Worm (Caenorhabditis elegans) whole organism, L3 larva: ENCODE data around the gene K02E2.7.
"Not testable (repeated sequence)": the region's sequence is repeated elsewhere in the genome, so short reads cannot be mapped to it uniquely, and the experiment has no call there.

Experiments used
- R02D3.7 ChIP-seq: fragments of 150-350 bp; optimal IDR thresholded peaks from 2 replicates; lab custom pipeline; 2014; ENCODE audit warnings: missing biosample characterization, missing genetic modification characterization
- ZK546.5 ChIP-seq: sonication (generic microtip); optimal IDR thresholded peaks from 2 replicates; lab custom pipeline; 2017; ENCODE audit warnings: missing biosample characterization, missing genetic modification characterization
- ama-1 ChIP-seq: fragments of 150-350 bp; optimal IDR thresholded peaks from 2 replicates; lab custom pipeline; 2018
- ceh-28 ChIP-seq: fragments of 150-350 bp; optimal IDR thresholded peaks from 2 replicates; lab custom pipeline; 2014; ENCODE audit warnings: missing biosample characterization, missing genetic modification reagents, missing genetic modification characterization
- ceh-82 ChIP-seq: fragments of 150-350 bp; optimal IDR thresholded peaks from 2 replicates; lab custom pipeline; 2014; ENCODE audit warnings: missing biosample characterization, missing genetic modification characterization
- ceh-9 ChIP-seq: sonication (generic microtip); optimal IDR thresholded peaks from 2 replicates; lab custom pipeline; 2018; ENCODE audit warnings: missing biosample characterization, missing genetic modification characterization
- daf-12 ChIP-seq: fragments of 150-350 bp; optimal IDR thresholded peaks from 2 replicates; lab custom pipeline; 2014; ENCODE audit warnings: missing biosample characterization, missing genetic modification reagents, missing genetic modification characterization
- egl-27 ChIP-seq: sonication (generic microtip); optimal IDR thresholded peaks from 4 replicates; lab custom pipeline; 2017; ENCODE audit warnings: missing biosample characterization, missing genetic modification reagents, missing genetic modification characterization
- egl-5 ChIP-seq: fragments of 150-350 bp; optimal IDR thresholded peaks from 2 replicates; lab custom pipeline; 2017; ENCODE audit warnings: missing biosample characterization, missing genetic modification reagents, missing genetic modification characterization, inconsistent platforms
- elt-1 ChIP-seq: fragments of 150-350 bp; optimal IDR thresholded peaks from 2 replicates; lab custom pipeline; 2014; ENCODE audit warnings: missing biosample characterization, missing genetic modification characterization
- elt-2 ChIP-seq: sonication (generic microtip); optimal IDR thresholded peaks from 2 replicates; lab custom pipeline; 2016; ENCODE audit warnings: missing genetic modification reagents, mild to moderate bottlenecking, missing genetic modification characterization, missing compliant biosample characterization
- eor-1 ChIP-seq, 2 experiments: fragments of 150-350 bp; optimal IDR thresholded peaks; 2 replicates each; lab custom pipeline; 2014 to 2018; ENCODE audit warnings: missing biosample characterization in 2 of 2, missing genetic modification characterization in 2 of 2
- fkh-10 ChIP-seq: sonication (generic microtip); optimal IDR thresholded peaks from 2 replicates; lab custom pipeline; 2017; ENCODE audit warnings: missing biosample characterization, missing genetic modification reagents, missing genetic modification characterization
- hmg-11 ChIP-seq: sonication (generic microtip); optimal IDR thresholded peaks from 2 replicates; lab custom pipeline; 2016; ENCODE audit warnings: missing genetic modification characterization, missing compliant biosample characterization
- jun-1 ChIP-seq: fragments of 150-350 bp; optimal IDR thresholded peaks from 2 replicates; lab custom pipeline; 2014; ENCODE audit warnings: missing biosample characterization, missing genetic modification reagents, missing genetic modification characterization
- mml-1 ChIP-seq: fragments of 150-350 bp; sonication (generic microtip); optimal IDR thresholded peaks from 3 replicates; lab custom pipeline; 2014; ENCODE audit warnings: missing biosample characterization, missing genetic modification characterization
- nfya-1 ChIP-seq: sonication (generic microtip); optimal IDR thresholded peaks from 2 replicates; lab custom pipeline; 2017; ENCODE audit warnings: missing genetic modification characterization, mild to moderate bottlenecking, missing compliant biosample characterization, antibody characterized with exemption, moderate library complexity; ENCODE audit not compliant: insufficient read depth
- nhr-11 ChIP-seq: fragments of 150-350 bp; optimal IDR thresholded peaks from 2 replicates; lab custom pipeline; 2014; ENCODE audit warnings: missing biosample characterization, missing genetic modification characterization
- nhr-12 ChIP-seq: fragments of 150-350 bp; optimal IDR thresholded peaks from 2 replicates; lab custom pipeline; 2014; ENCODE audit warnings: missing biosample characterization, missing genetic modification characterization
- nhr-23 ChIP-seq: fragments of 150-350 bp; optimal IDR thresholded peaks from 2 replicates; lab custom pipeline; 2014; ENCODE audit warnings: missing biosample characterization, missing genetic modification reagents, missing genetic modification characterization
- nhr-237 ChIP-seq: fragments of 150-350 bp; optimal IDR thresholded peaks from 2 replicates; lab custom pipeline; 2014; ENCODE audit warnings: missing biosample characterization, missing genetic modification characterization
- nhr-25 ChIP-seq: sonication (generic microtip); optimal IDR thresholded peaks from 2 replicates; lab custom pipeline; 2017; ENCODE audit warnings: missing biosample characterization, missing genetic modification characterization
- nhr-43 ChIP-seq: sonication (generic microtip); optimal IDR thresholded peaks from 2 replicates; lab custom pipeline; 2016; ENCODE audit warnings: mild to moderate bottlenecking, missing genetic modification characterization, missing compliant biosample characterization; ENCODE audit not compliant: poor library complexity, severe bottlenecking
- nhr-67 ChIP-seq: fragments of 150-350 bp; optimal IDR thresholded peaks from 2 replicates; lab custom pipeline; 2014; ENCODE audit warnings: missing biosample characterization, missing genetic modification characterization
- nhr-76 ChIP-seq: fragments of 150-350 bp; sonication (generic microtip); optimal IDR thresholded peaks from 5 replicates; lab custom pipeline; 2014; ENCODE audit warnings: missing biosample characterization, missing genetic modification characterization
- nhr-77 ChIP-seq: fragments of 150-350 bp; optimal IDR thresholded peaks from 2 replicates; lab custom pipeline; 2014; ENCODE audit warnings: missing biosample characterization, missing genetic modification characterization
- pha-4 ChIP-seq: fragments of 150-350 bp; optimal IDR thresholded peaks from 2 replicates; lab custom pipeline; 2014; ENCODE audit warnings: missing biosample characterization, missing genetic modification reagents, missing genetic modification characterization
- pqm-1 ChIP-seq: fragments of 150-350 bp; optimal IDR thresholded peaks from 2 replicates; lab custom pipeline; 2017; ENCODE audit warnings: missing biosample characterization, missing genetic modification characterization, inconsistent platforms
- sea-2 ChIP-seq: fragments of 150-350 bp; sonication (generic microtip); optimal IDR thresholded peaks from 4 replicates; lab custom pipeline; 2014; ENCODE audit warnings: missing biosample characterization, missing genetic modification reagents, missing genetic modification characterization
- skn-1 ChIP-seq: fragments of 150-350 bp; optimal IDR thresholded peaks from 2 replicates; lab custom pipeline; 2014; ENCODE audit warnings: missing biosample characterization, missing genetic modification characterization
- unc-39 ChIP-seq: sonication (generic microtip); optimal IDR thresholded peaks from 4 replicates; lab custom pipeline; 2017; ENCODE audit warnings: missing biosample characterization, missing genetic modification characterization
- ztf-11 ChIP-seq: fragments of 150-350 bp; optimal IDR thresholded peaks from 2 replicates; lab custom pipeline; 2014; ENCODE audit warnings: missing biosample characterization, missing genetic modification characterization
- ztf-4 ChIP-seq: fragments of 150-350 bp; optimal IDR thresholded peaks from 2 replicates; lab custom pipeline; 2014; ENCODE audit warnings: missing biosample characterization, missing genetic modification characterization

Gene K02E2.7

DNA sequence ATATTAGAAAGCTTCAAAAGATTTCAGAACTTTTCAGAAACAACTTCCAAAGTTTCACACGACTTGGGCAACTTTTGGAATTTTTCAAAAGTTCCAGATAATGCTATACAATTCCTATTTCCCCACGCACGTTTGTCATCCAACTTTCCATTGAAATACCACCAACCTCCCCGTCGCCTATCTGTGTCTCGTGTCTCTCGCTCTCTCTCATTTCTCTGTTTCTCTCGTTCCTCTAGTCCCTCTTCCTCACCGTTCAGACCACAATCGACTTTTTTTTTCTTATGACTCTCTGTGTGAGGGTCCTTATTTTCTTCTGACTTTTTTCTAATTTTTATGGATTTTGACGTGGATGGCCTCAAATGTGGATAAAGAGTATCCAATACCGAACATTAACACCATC lies 6.5 kb downstream of the K02E2.7 start, which contains the start of gene K02E2.6:
TSS of gene K02E2.6 (plus strand) at position 242 of the 400 bp plus-strand sequence.
- TF ChIP-seq elt-2 (no peak), ZK546.5 (tag; lab: Kevin White, UChicago) (no peak), jun-1 (no peak), ama-1 (no peak), ceh-28 (tag; lab: Kevin White, UChicago) (peak; percentile 28), pha-4 (tag; lab: Kevin White, UChicago) (peak; percentile 23), sea-2 (GFP tag; lab: Kevin White, UChicago) (no peak), ceh-9 (tag; lab: Kevin White, UChicago) (no peak), hmg-11 (peak; percentile 44), egl-27 (no peak), fkh-10 (GFP tag; lab: Kevin White, UChicago) (no peak), nfya-1 (tag; lab: Kevin White, UChicago) (peak; percentile 32), ceh-82 (tag; lab: Kevin White, UChicago) (no peak), nhr-77 (tag; lab: Kevin White, UChicago) (no peak), ztf-11 (tag; lab: Kevin White, UChicago) (no peak)

- TF ChIP-seq ztf-4 (no peak), nhr-43 (tag; lab: Kevin White, UChicago) (no peak), elt-2 (no peak), unc-39 (tag; lab: Kevin White, UChicago) (no peak), eor-1 (tag; optimal IDR thresholded peaks at IDR 0.05; lab: Kevin White, UChicago) (no peak), nhr-12 (tag; lab: Kevin White, UChicago) (no peak), mml-1 (tag; lab: Kevin White, UChicago) (no peak), nhr-67 (tag; lab: Kevin White, UChicago) (no peak), nhr-25 (tag; lab: Kevin White, UChicago) (no peak), nhr-11 (tag; lab: Kevin White, UChicago) (no peak), elt-1 (tag; lab: Kevin White, UChicago) (no peak), R02D3.7 (no peak), pqm-1 (tag; lab: Kevin White, UChicago) (no peak), skn-1 (tag; lab: Kevin White, UChicago) (no peak), ama-1 (no peak), egl-5 (tag; lab: Kevin White, UChicago) (no peak), nhr-23 (tag; lab: Kevin White, UChicago) (no peak)
These were observed 10.8 kb downstream of the K02E2.7 start for ce11 chrV:20376070-20376469.

DNA sequence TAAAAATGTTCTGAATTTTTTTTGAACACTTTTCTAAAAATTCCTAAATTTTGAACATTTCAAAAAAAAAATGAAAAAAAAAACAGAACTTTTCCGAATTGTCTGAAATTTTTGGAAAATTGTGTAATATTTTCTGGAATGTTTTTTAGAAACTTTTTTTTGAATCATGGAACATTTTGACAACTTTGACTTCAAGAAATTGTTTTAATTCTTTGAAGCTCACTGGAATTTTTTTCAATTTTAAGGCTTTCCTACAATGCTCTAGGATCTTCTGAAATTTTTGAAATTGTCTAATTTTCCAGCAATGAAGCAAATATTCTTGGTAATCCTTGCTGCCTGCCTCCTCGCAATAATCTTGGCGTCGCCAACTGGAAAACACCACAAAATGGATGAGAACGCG lies 11.6 kb downstream of the K02E2.7 start, which contains the start of gene ins-35:
TSS of gene ins-35 (plus strand) at position 301 of the 400 bp plus-strand sequence.
- TF ChIP-seq skn-1 (tag; lab: Kevin White, UChicago) = no peak
- TF ChIP-seq nhr-237 (tag; lab: Kevin White, UChicago) = no peak
- TF ChIP-seq jun-1 = no peak
- TF ChIP-seq mml-1 (tag; lab: Kevin White, UChicago) = no peak
- TF ChIP-seq nhr-76 = no peak

DNA sequence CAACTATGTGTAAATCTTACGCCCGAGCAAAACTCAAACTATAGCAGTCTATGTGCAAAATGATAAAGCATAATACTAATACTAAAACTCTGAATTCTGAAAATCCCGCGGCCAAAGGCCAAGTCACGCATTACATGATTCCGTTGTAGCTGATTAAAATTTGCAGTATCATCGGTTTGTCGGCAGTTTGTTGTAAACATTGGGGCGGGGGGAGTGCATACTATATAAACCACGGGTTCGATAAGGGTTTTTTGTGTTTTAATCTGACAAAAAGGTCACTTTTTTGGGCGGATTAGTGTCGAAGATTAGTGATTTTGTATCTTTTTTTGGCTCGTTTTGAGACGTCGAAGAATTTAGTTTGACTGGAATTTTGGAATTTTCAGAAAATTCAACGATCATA lies 12.4 kb downstream of the K02E2.7 start:
- TF ChIP-seq jun-1 (peak; percentile 38), R02D3.7 (no peak), pha-4 (tag; lab: Kevin White, UChicago) (peak; percentile 21), fkh-10 (GFP tag; lab: Kevin White, UChicago) (no peak), pqm-1 (tag; lab: Kevin White, UChicago) (peak; percentile 20), elt-2 (peak; percentile 79)

ce11 chrV:20369153-20369552 lies 17.7 kb downstream of the K02E2.7 start, which contains the start of gene srh-177:
Gene srh-177 (minus strand): TSS chrV:20369253.
- not testable (repeated sequence) for TF ChIP-seq ceh-9, daf-12, nhr-23 (tag; lab: Kevin White, UChicago)
- TF ChIP-seq, all 47 proteins: peak for 0; not testable (repeated sequence) for 47

- no peak for TF ChIP-seq egl-27
- TF ChIP-seq elt-2 = no peak
- no peak for TF ChIP-seq ZK546.5 (tag; lab: Kevin White, UChicago)
- no peak for TF ChIP-seq nhr-67 (tag; lab: Kevin White, UChicago)
These were observed 20.0 kb downstream of the K02E2.7 start, which contains the start of gene K02E2.8 for ce11 chrV:20366839-20367238. Gene K02E2.8 (minus strand): TSS chrV:20366939.
